Worm (Caenorhabditis elegans) whole organism, L4 larva: ENCODE data around the gene nhr-84.

ENCODE experiments used
- D1046.2 ChIP-seq: fragments of 200-800 bp; sonication (Bioruptor generic); IDR thresholded peaks from 2 replicates; pipeline ENCODE4 v1.3.6; 2022; ENCODE audit warnings: missing genetic modification characterization, missing compliant biosample characterization
- F37D6.2 ChIP-seq: sonication (generic microtip); optimal IDR thresholded peaks from 2 replicates; lab custom pipeline; 2016; ENCODE audit warnings: mild to moderate bottlenecking, missing genetic modification characterization, missing compliant biosample characterization
- F44E2.7 ChIP-seq: fragments of 200-800 bp; sonication (Bioruptor generic); IDR thresholded peaks from 2 replicates; pipeline ENCODE4 v2.1.2; 2022; ENCODE audit warnings: missing genetic modification characterization, missing compliant biosample characterization
- T26A8.4 ChIP-seq: fragments of 200-800 bp; sonication (Bioruptor generic); IDR thresholded peaks from 2 replicates; pipeline ENCODE4 v1.3.6; 2022; ENCODE audit warnings: missing genetic modification characterization, missing compliant biosample characterization
- Y105C5A.15 ChIP-seq: fragments of 200-800 bp; sonication (Bioruptor generic); IDR thresholded peaks from 2 replicates; pipeline ENCODE4 v1.3.6; 2022; ENCODE audit warnings: missing genetic modification characterization, missing compliant biosample characterization
- ama-1 ChIP-seq: fragments of 150-350 bp; optimal IDR thresholded peaks from 2 replicates; lab custom pipeline; 2014; ENCODE audit warnings: inconsistent platforms, mixed read lengths
- ceh-32 ChIP-seq: sonication (generic microtip); optimal IDR thresholded peaks from 2 replicates; lab custom pipeline; 2016; ENCODE audit warnings: mild to moderate bottlenecking, missing genetic modification characterization, missing compliant biosample characterization; ENCODE audit not compliant: poor library complexity
- ceh-44 ChIP-seq: fragments of 200-800 bp; sonication (Bioruptor generic); IDR thresholded peaks from 2 replicates; pipeline ENCODE4 v1.3.6; 2022; ENCODE audit warnings: missing genetic modification reagents, missing genetic modification characterization, missing compliant biosample characterization
- dmd-8 ChIP-seq: fragments of 200-800 bp; sonication (Bioruptor generic); IDR thresholded peaks from 2 replicates; pipeline ENCODE4 v1.3.6; 2022; ENCODE audit warnings: missing genetic modification characterization, missing compliant biosample characterization
- duxl-1 ChIP-seq: sonication (generic microtip); optimal IDR thresholded peaks from 2 replicates; lab custom pipeline; 2016; ENCODE audit warnings: mild to moderate bottlenecking, missing genetic modification characterization, moderate library complexity, missing compliant biosample characterization; ENCODE audit not compliant: poor library complexity
- dve-1 ChIP-seq: sonication (generic microtip); optimal IDR thresholded peaks from 2 replicates; lab custom pipeline; 2017; ENCODE audit warnings: antibody characterized with exemption, mild to moderate bottlenecking, missing genetic modification characterization, missing compliant biosample characterization; ENCODE audit not compliant: insufficient read depth
- gei-8 ChIP-seq: fragments of 200-800 bp; sonication (Bioruptor generic); optimal IDR thresholded peaks from 2 replicates; lab custom pipeline; 2018; ENCODE audit warnings: mild to moderate bottlenecking, missing genetic modification characterization, missing compliant biosample characterization
- hif-1 ChIP-seq, 2 experiments: sonication (generic microtip); optimal IDR thresholded peaks; 2 replicates each; lab custom pipeline; 2016 to 2017; ENCODE audit warnings: missing compliant biosample characterization in 2 of 2, missing genetic modification characterization in 2 of 2, missing genetic modification reagents in 2 of 2, missing genotype in 2 of 2, mild to moderate bottlenecking in 1 of 2
- hmg-1.1 ChIP-seq: fragments of 200-800 bp; sonication (Bioruptor generic); IDR thresholded peaks from 2 replicates; pipeline ENCODE4 v1.3.6; 2022; ENCODE audit warnings: missing genetic modification reagents, missing genetic modification characterization, missing compliant biosample characterization
- lim-7 ChIP-seq: fragments of 200-800 bp; sonication (Bioruptor generic); IDR thresholded peaks from 2 replicates; pipeline ENCODE4 v1.3.6; 2022; ENCODE audit warnings: missing genetic modification characterization, missing compliant biosample characterization
- lin-1 ChIP-seq: fragments of 200-800 bp; sonication (Bioruptor generic); IDR thresholded peaks from 2 replicates; pipeline ENCODE4 v1.3.6; 2022; ENCODE audit warnings: missing genetic modification reagents, missing genetic modification characterization, missing compliant biosample characterization
- lsy-2 ChIP-seq, 2 experiments: fragments of 150-350 bp in 1 of 2; sonication (generic microtip) in 1 of 2; optimal IDR thresholded peaks; 2 replicates each; lab custom pipeline; 2014 to 2017; ENCODE audit warnings: missing biosample characterization in 2 of 2, missing genetic modification characterization in 2 of 2
- mdt-29 ChIP-seq: fragments of 200-800 bp; sonication (Bioruptor generic); IDR thresholded peaks from 2 replicates; pipeline ENCODE4 v1.3.6; 2022; ENCODE audit warnings: missing genetic modification reagents, missing genetic modification characterization, missing compliant biosample characterization
- nhr-25 ChIP-seq: sonication (generic microtip); optimal IDR thresholded peaks from 2 replicates; lab custom pipeline; 2017; ENCODE audit warnings: missing genetic modification characterization, mild to moderate bottlenecking, missing compliant biosample characterization, antibody characterized with exemption, moderate library complexity, borderline replicate concordance; ENCODE audit not compliant: insufficient read depth
- nhr-28 ChIP-seq: fragments of 150-350 bp; optimal IDR thresholded peaks from 2 replicates; lab custom pipeline; 2014; ENCODE audit warnings: missing biosample characterization, missing genetic modification characterization
- nhr-76 ChIP-seq: fragments of 150-350 bp; optimal IDR thresholded peaks from 2 replicates; lab custom pipeline; 2014; ENCODE audit warnings: missing biosample characterization, missing genetic modification characterization
- nhr-77 ChIP-seq: fragments of 150-350 bp; optimal IDR thresholded peaks from 2 replicates; lab custom pipeline; 2014; ENCODE audit warnings: missing biosample characterization, missing genetic modification characterization
- pha-4 ChIP-seq, 2 experiments: fragments of 150-350 bp in 1 of 2; fragments of 200-800 bp in 1 of 2; sonication (Bioruptor generic) in 1 of 2; IDR thresholded peaks in 1 of 2; optimal IDR thresholded peaks in 1 of 2; 2 replicates each; pipeline versions ENCODE4 v1.3.6 to Lab custom; 2014 to 2022; ENCODE audit warnings: missing genetic modification characterization in 2 of 2, missing genetic modification reagents in 2 of 2, missing biosample characterization in 1 of 2, missing compliant biosample characterization in 1 of 2
- pqm-1 ChIP-seq: sonication (generic microtip); optimal IDR thresholded peaks from 2 replicates; lab custom pipeline; 2017; ENCODE audit warnings: missing biosample characterization, missing genetic modification characterization
- rbr-2 ChIP-seq: sonication (generic microtip); optimal IDR thresholded peaks from 2 replicates; lab custom pipeline; 2016; ENCODE audit warnings: missing genotype, missing genetic modification characterization, missing compliant biosample characterization
- set-16 ChIP-seq: fragments of 200-800 bp; sonication (Bioruptor generic); IDR thresholded peaks from 2 replicates; pipeline ENCODE4 v1.3.6; 2022; ENCODE audit warnings: missing genetic modification reagents, missing genetic modification characterization, missing compliant biosample characterization
- skn-1 ChIP-seq: fragments of 150-350 bp; optimal IDR thresholded peaks from 2 replicates; lab custom pipeline; 2014; ENCODE audit warnings: missing biosample characterization, missing genetic modification characterization
- snpc-4 ChIP-seq: fragments of 150-350 bp; optimal IDR thresholded peaks from 2 replicates; lab custom pipeline; 2014; ENCODE audit warnings: missing biosample characterization, missing genetic modification characterization
- tra-1 ChIP-seq: fragments of 200-800 bp; sonication (Bioruptor generic); IDR thresholded peaks from 2 replicates; pipeline ENCODE4 v1.3.6; 2022; ENCODE audit warnings: missing genetic modification reagents, missing genetic modification characterization, missing compliant biosample characterization
- unc-62 ChIP-seq, 3 experiments: fragments of 150-350 bp in 1 of 3; sonication (generic microtip); optimal IDR thresholded peaks in 2 of 3; peaks in 1 of 3; 1 replicate in 1 of 3; 2 replicates in 2 of 3; lab custom pipeline; 2014 to 2017; ENCODE audit warnings: missing biosample characterization in 3 of 3, missing genetic modification characterization in 3 of 3, missing genetic modification reagents in 3 of 3, missing genotype in 1 of 3
- zag-1 ChIP-seq: fragments of 150-350 bp; optimal IDR thresholded peaks from 2 replicates; lab custom pipeline; 2014; ENCODE audit warnings: missing biosample characterization, missing genetic modification characterization
- zfp-3 ChIP-seq: fragments of 200-800 bp; sonication (Bioruptor generic); conservative IDR thresholded peaks from 2 replicates; pipeline ENCODE4 v1.3.6; 2022; ENCODE audit warnings: missing genetic modification reagents, missing genetic modification characterization, missing compliant biosample characterization
- ztf-11 ChIP-seq: fragments of 150-350 bp; optimal IDR thresholded peaks from 2 replicates; lab custom pipeline; 2014; ENCODE audit warnings: missing biosample characterization, missing genetic modification characterization

Gene nhr-84

DNA sequence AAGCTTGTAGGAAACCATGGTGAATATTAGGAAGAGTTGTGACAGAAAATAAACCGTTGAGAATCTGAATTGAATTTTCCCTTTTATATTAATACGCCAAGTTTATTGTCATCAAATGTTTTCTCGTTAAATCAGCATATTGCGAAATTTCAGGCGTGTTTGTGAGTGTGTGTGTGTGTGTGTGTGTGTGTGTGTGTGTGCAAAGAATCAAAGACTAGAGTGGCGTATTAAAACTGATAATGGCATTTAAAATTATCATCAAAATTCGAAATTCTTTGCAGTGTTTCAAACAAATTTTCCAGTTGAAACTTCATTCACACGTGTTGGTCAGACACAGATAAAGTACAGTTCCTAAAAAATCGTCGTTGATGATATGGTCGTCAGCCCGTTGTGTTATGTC, 36.5 kb upstream of the nhr-84 start, which contains the start of gene gst-38 (continued):
- TF ChIP-seq T26A8.4 (GFP tag; lab: Robert Waterston, UW) = no peak
- no peak for TF ChIP-seq D1046.2 (GFP tag; lab: Robert Waterston, UW)
- no peak for TF ChIP-seq ceh-32 (tag; lab: Kevin White, UChicago)
- TF ChIP-seq Y105C5A.15 (GFP tag; lab: Robert Waterston, UW) = no peak
- TF ChIP-seq nhr-28 (tag; lab: Kevin White, UChicago) = peak; percentile 71
- TF ChIP-seq dve-1 (tag; lab: Kevin White, UChicago) = no peak
- TF ChIP-seq hmg-1.1 (GFP tag; lab: Robert Waterston, UW) = no peak
- no peak for TF ChIP-seq ama-1 (lab: Kevin White, UChicago)
- no peak for TF ChIP-seq nhr-77 (tag; lab: Kevin White, UChicago)
- no peak for TF ChIP-seq gei-8 (GFP tag; lab: Kevin White, UChicago)
- 0 out of 2 replicates have a peak, but pooled peaks have one; percentile 18 for TF ChIP-seq lin-1 (GFP tag; lab: Robert Waterston, UW)
- TF ChIP-seq pqm-1 = peak; percentile 72
- TF ChIP-seq nhr-25 (tag; lab: Kevin White, UChicago) = no peak
- TF ChIP-seq nhr-76 (tag; lab: Kevin White, UChicago) = no peak

DNA sequence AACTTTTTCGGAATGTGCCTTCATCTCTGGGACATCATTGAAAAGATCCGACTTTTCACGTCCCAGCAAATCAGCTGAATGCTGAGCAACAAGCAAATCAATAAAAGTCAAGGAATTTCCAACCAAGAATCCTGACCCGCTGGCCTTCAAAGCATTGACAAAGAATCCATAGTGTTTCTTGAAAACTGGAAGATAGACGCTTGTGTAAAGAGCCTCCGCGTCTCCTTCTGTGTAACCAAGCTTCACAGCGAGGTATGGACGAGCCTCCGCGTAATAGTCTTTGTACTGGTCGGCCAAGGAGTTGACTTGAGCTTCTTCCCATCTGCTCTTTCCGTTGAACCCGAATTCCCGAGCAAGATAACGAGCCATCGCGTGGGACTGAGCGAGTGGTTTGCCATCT, 35.9 kb upstream of the nhr-84 start:
- TF ChIP-seq nhr-76 (tag; lab: Kevin White, UChicago) (no peak), unc-62 (GFP tag; optimal IDR thresholded peaks at IDR 0.05 in 1 of 2; lab: Kevin White, UChicago) (peak in 1 of 2 experiments; percentile 92), unc-62 (tag; optimal IDR thresholded peaks at IDR 0.05; lab: Kevin White, UChicago) (no peak)
- TF ChIP-seq, all 104 proteins: peak for 1

DNA sequence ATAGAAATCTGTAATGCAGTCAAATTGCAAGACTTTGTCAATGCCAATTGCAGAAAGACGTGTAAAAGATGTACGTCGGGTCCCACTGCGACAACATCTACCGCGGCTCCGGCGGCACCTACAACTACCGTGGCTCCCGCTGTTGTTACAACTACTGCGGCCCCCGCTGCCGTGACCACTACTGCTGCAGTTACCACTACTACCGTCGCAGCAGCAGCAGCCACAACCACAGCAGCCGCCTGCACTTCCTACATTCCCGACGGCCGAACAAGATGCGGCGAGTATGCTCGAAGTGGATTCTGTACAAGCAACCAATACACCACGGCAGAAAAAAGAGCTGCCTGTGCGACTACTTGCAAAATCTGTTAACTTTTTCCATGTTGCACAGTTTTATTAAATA, 35.4 kb upstream of the nhr-84 start:
- no peak for TF ChIP-seq ztf-11 (tag; lab: Kevin White, UChicago)
- no peak for TF ChIP-seq hmg-1.1 (GFP tag; lab: Robert Waterston, UW)
- TF ChIP-seq set-16 = peak; percentile 57
- no peak for TF ChIP-seq rbr-2 (tag; lab: Kevin White, UChicago)
- 0 out of 2 replicates have a peak, but pooled peaks have one; percentile 23 for TF ChIP-seq dmd-8 (GFP tag; lab: Robert Waterston, UW)
- TF ChIP-seq ceh-44 = no peak
- no peak for TF ChIP-seq duxl-1 (tag; lab: Kevin White, UChicago)
- no peak for TF ChIP-seq zfp-3

DNA sequence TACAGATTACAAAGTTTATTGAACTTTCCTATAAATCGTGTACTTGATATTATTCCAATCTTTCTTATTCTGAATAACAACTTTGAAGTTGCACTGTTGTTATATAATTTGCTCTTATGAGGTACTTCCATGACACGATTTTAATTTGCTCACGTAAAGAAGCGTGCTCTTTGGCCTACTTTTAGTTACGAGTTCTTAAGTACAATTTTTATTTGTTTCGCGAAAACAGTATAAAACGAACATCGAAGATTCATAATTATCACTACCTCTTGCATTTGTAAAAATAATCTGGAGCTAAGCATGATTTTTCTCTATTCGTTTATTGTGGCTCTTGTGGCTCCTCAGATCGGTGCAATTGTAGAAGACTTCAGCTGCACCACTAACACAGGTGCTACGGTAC, 34.3 kb upstream of the nhr-84 start, which contains the start of gene F35E8.7:
F35E8.7 (plus strand) TSS at position 301 of the 400 bp plus-strand sequence.
- TF ChIP-seq hif-1 (tag; optimal IDR thresholded peaks at IDR 0.05; lab: Kevin White, UChicago) (no peak), zfp-3 (no peak), nhr-77 (tag; lab: Kevin White, UChicago) (no peak), ceh-32 (tag; lab: Kevin White, UChicago) (no peak), F37D6.2 (tag; lab: Kevin White, UChicago) (no peak), snpc-4 (tag; lab: Kevin White, UChicago) (no peak), mdt-29 (GFP tag; lab: Robert Waterston, UW) (no peak), F44E2.7 (GFP tag; lab: Robert Waterston, UW) (no peak), lsy-2 (tag; optimal IDR thresholded peaks at IDR 0.05; lab: Kevin White, UChicago) (no peak), ceh-44 (no peak), pha-4 (GFP tag; IDR thresholded peaks at IDR 0.05; lab: Robert Waterston, UW) (no peak), pha-4 (tag; optimal IDR thresholded peaks at IDR 0.05; lab: Kevin White, UChicago) (no peak), skn-1 (tag; lab: Kevin White, UChicago) (no peak), tra-1 (GFP tag; lab: Robert Waterston, UW) (no peak), D1046.2 (GFP tag; lab: Robert Waterston, UW) (no peak), zag-1 (tag; lab: Kevin White, UChicago) (no peak), rbr-2 (tag; lab: Kevin White, UChicago) (no peak), lim-7 (no peak)
